Worm (Caenorhabditis elegans) whole organism, L1 larva: ENCODE measurements around the gene luc-7L3.

ENCODE experiments used
- C04F5.9 ChIP-seq: sonication (generic microtip); optimal IDR thresholded peaks from 2 replicates; lab custom pipeline; 2016; ENCODE audit warnings: missing genetic modification characterization, missing compliant biosample characterization
- C16A3.4 ChIP-seq: fragments of 150-350 bp; optimal IDR thresholded peaks from 2 replicates; lab custom pipeline; 2014; ENCODE audit warnings: missing biosample characterization, missing genetic modification characterization
- C34B4.2 ChIP-seq: sonication (generic microtip); optimal IDR thresholded peaks from 2 replicates; lab custom pipeline; 2017; ENCODE audit warnings: mild to moderate bottlenecking, missing genetic modification characterization, missing compliant biosample characterization
- F16B12.6 ChIP-seq: fragments of 150-350 bp; optimal IDR thresholded peaks from 2 replicates; lab custom pipeline; 2014; ENCODE audit warnings: missing biosample characterization, missing genetic modification characterization
- aha-1 ChIP-seq: fragments of 150-350 bp; optimal IDR thresholded peaks from 2 replicates; lab custom pipeline; 2014; ENCODE audit warnings: missing biosample characterization, missing genetic modification characterization
- alr-1 ChIP-seq: fragments of 200-800 bp; sonication (Bioruptor generic); optimal IDR thresholded peaks from 2 replicates; lab custom pipeline; 2018; ENCODE audit warnings: borderline replicate concordance, mild to moderate bottlenecking, missing genetic modification characterization, missing compliant biosample characterization
- ama-1 ChIP-seq: fragments of 150-350 bp; optimal IDR thresholded peaks from 2 replicates; lab custom pipeline; 2014
- blmp-1 ChIP-seq: fragments of 150-350 bp; optimal IDR thresholded peaks from 2 replicates; lab custom pipeline; 2014; ENCODE audit warnings: missing biosample characterization, missing genetic modification characterization
- ceh-82 ChIP-seq, 3 experiments: fragments of 150-350 bp in 1 of 3; sonication (generic microtip) in 2 of 3; optimal IDR thresholded peaks; 2 replicates each; lab custom pipeline; 2014 to 2017; ENCODE audit warnings: missing biosample characterization in 3 of 3, missing genetic modification characterization in 3 of 3
- ceh-90 ChIP-seq: sonication (generic microtip); optimal IDR thresholded peaks from 2 replicates; lab custom pipeline; 2016; ENCODE audit warnings: missing genetic modification characterization, missing compliant biosample characterization
- ces-1 ChIP-seq: fragments of 150-350 bp; optimal IDR thresholded peaks from 2 replicates; lab custom pipeline; 2014; ENCODE audit warnings: missing biosample characterization, missing genetic modification reagents, missing genetic modification characterization
- efl-3 ChIP-seq: fragments of 200-800 bp; sonication (Bioruptor generic); optimal IDR thresholded peaks from 2 replicates; lab custom pipeline; 2018; ENCODE audit warnings: mild to moderate bottlenecking, missing genetic modification characterization, missing compliant biosample characterization
- egl-27 ChIP-seq, 2 experiments: fragments of 150-350 bp in 1 of 2; sonication (generic microtip); optimal IDR thresholded peaks; 3 replicates each; lab custom pipeline; 2017 to 2018; ENCODE audit warnings: missing biosample characterization in 2 of 2, missing genetic modification characterization in 2 of 2, missing genetic modification reagents in 2 of 2
- elt-3 ChIP-seq, 6 experiments: fragments of 150-350 bp in 1 of 6; sonication (generic microtip); optimal IDR thresholded peaks; 2 replicates each; lab custom pipeline; 2017 to 2018; ENCODE audit warnings: missing biosample characterization in 6 of 6, missing genetic modification characterization in 6 of 6, inconsistent platforms in 1 of 6
- ets-5 ChIP-seq: fragments of 200-800 bp; sonication (Bioruptor generic); IDR thresholded peaks from 2 replicates; pipeline ENCODE4 v1.3.6; 2022; ENCODE audit warnings: missing genetic modification characterization, missing compliant biosample characterization
- fkh-10 ChIP-seq: sonication (generic microtip); optimal IDR thresholded peaks from 2 replicates; lab custom pipeline; 2017; ENCODE audit warnings: missing biosample characterization, missing genetic modification reagents, missing genetic modification characterization
- fos-1 ChIP-seq: fragments of 150-350 bp; optimal IDR thresholded peaks from 2 replicates; lab custom pipeline; 2014; ENCODE audit warnings: missing biosample characterization, missing genetic modification characterization
- grh-1 ChIP-seq: fragments of 200-800 bp; sonication (Bioruptor generic); IDR thresholded peaks from 2 replicates; pipeline ENCODE4 v1.3.6; 2022; ENCODE audit warnings: missing genetic modification reagents, missing genetic modification characterization, missing compliant biosample characterization
- hlh-17 ChIP-seq: fragments of 200-800 bp; sonication (Bioruptor generic); optimal IDR thresholded peaks from 2 replicates; lab custom pipeline; 2018; ENCODE audit warnings: missing genetic modification characterization, mild to moderate bottlenecking, missing compliant biosample characterization, moderate library complexity, borderline replicate concordance
- hpl-2 ChIP-seq: fragments of 150-350 bp; optimal IDR thresholded peaks from 2 replicates; lab custom pipeline; 2014; ENCODE audit warnings: missing biosample characterization, missing genetic modification reagents, missing genetic modification characterization
- irx-1 ChIP-seq: sonication (generic microtip); optimal IDR thresholded peaks from 2 replicates; lab custom pipeline; 2016; ENCODE audit warnings: missing genetic modification characterization, missing compliant biosample characterization
- isw-1 ChIP-seq: fragments of 200-800 bp; sonication (Bioruptor generic); IDR thresholded peaks from 2 replicates; pipeline ENCODE4 v1.3.6; 2022; ENCODE audit warnings: missing genetic modification characterization, missing compliant biosample characterization
- lin-14 ChIP-seq: fragments of 200-800 bp; sonication (Bioruptor generic); optimal IDR thresholded peaks from 2 replicates; lab custom pipeline; 2018; ENCODE audit warnings: mild to moderate bottlenecking, missing genetic modification characterization, moderate library complexity, missing compliant biosample characterization
- lin-15B ChIP-seq: fragments of 150-350 bp; sonication (generic microtip); optimal IDR thresholded peaks from 3 replicates; lab custom pipeline; 2014; ENCODE audit warnings: missing biosample characterization, missing genetic modification characterization
- lin-35 ChIP-seq, 2 experiments: fragments of 150-350 bp; optimal IDR thresholded peaks; 2 replicates each; lab custom pipeline; 2014; ENCODE audit warnings: missing biosample characterization in 2 of 2, missing genetic modification characterization in 2 of 2, missing genetic modification reagents in 2 of 2
- lin-39 ChIP-seq: fragments of 150-350 bp; optimal IDR thresholded peaks from 2 replicates; lab custom pipeline; 2014; ENCODE audit warnings: missing biosample characterization, missing genetic modification reagents, missing genetic modification characterization
- lir-3 ChIP-seq: sonication (generic microtip); optimal IDR thresholded peaks from 2 replicates; lab custom pipeline; 2016; ENCODE audit warnings: mild to moderate bottlenecking, missing genetic modification characterization, moderate library complexity, missing compliant biosample characterization; ENCODE audit not compliant: poor library complexity
- lsy-2 ChIP-seq, 2 experiments: fragments of 150-350 bp; optimal IDR thresholded peaks; 2 replicates each; lab custom pipeline; 2014; ENCODE audit warnings: missing biosample characterization in 2 of 2, missing genetic modification characterization in 2 of 2
- mef-2 ChIP-seq: fragments of 150-350 bp; optimal IDR thresholded peaks from 2 replicates; lab custom pipeline; 2014; ENCODE audit warnings: missing biosample characterization, missing genetic modification characterization
- nhr-19 ChIP-seq: fragments of 200-800 bp; sonication (Bioruptor generic); conservative IDR thresholded peaks from 2 replicates; pipeline ENCODE4 v1.3.6; 2022; ENCODE audit warnings: missing genetic modification characterization, missing compliant biosample characterization
- nhr-20 ChIP-seq: sonication (generic microtip); optimal IDR thresholded peaks from 2 replicates; lab custom pipeline; 2016; ENCODE audit warnings: mild to moderate bottlenecking, missing genetic modification characterization, missing compliant biosample characterization
- nhr-71 ChIP-seq: sonication (generic microtip); optimal IDR thresholded peaks from 2 replicates; lab custom pipeline; 2016; ENCODE audit warnings: mild to moderate bottlenecking, missing genetic modification characterization, moderate library complexity, missing compliant biosample characterization
- nhr-77 ChIP-seq: fragments of 150-350 bp; optimal IDR thresholded peaks from 2 replicates; lab custom pipeline; 2014; ENCODE audit warnings: missing biosample characterization, missing genetic modification characterization
- nhr-85 ChIP-seq: sonication (generic microtip); peaks from one replicate; lab custom pipeline; 2016; ENCODE audit warnings: missing genetic modification characterization, inconsistent platforms, missing compliant biosample characterization
- pax-3 ChIP-seq: fragments of 200-800 bp; sonication (Bioruptor generic); optimal IDR thresholded peaks from 2 replicates; lab custom pipeline; 2018; ENCODE audit warnings: mild to moderate bottlenecking, missing genetic modification characterization, moderate library complexity, missing compliant biosample characterization
- skn-1 ChIP-seq: fragments of 150-350 bp; optimal IDR thresholded peaks from 2 replicates; lab custom pipeline; 2014; ENCODE audit warnings: missing biosample characterization, missing genetic modification characterization
- snpc-4 ChIP-seq: fragments of 150-350 bp; optimal IDR thresholded peaks from 2 replicates; lab custom pipeline; 2014; ENCODE audit warnings: missing biosample characterization, missing genetic modification characterization
- snu-23 ChIP-seq: sonication (generic microtip); optimal IDR thresholded peaks from 2 replicates; lab custom pipeline; 2016; ENCODE audit warnings: missing genetic modification characterization, missing compliant biosample characterization
- sox-4 ChIP-seq: sonication (generic microtip); optimal IDR thresholded peaks from 2 replicates; lab custom pipeline; 2016; ENCODE audit warnings: missing genetic modification characterization, missing compliant biosample characterization
- sptf-1 ChIP-seq: fragments of 150-350 bp; optimal IDR thresholded peaks from 2 replicates; lab custom pipeline; 2014; ENCODE audit warnings: missing biosample characterization, missing genetic modification characterization
- sup-37 ChIP-seq: fragments of 200-800 bp; sonication (Bioruptor generic); optimal IDR thresholded peaks from 2 replicates; lab custom pipeline; 2018; ENCODE audit warnings: mild to moderate bottlenecking, missing genetic modification characterization, missing compliant biosample characterization
- swsn-7 ChIP-seq: sonication (generic microtip); optimal IDR thresholded peaks from 2 replicates; lab custom pipeline; 2016; ENCODE audit warnings: missing genetic modification characterization, missing compliant biosample characterization
- tbx-2 ChIP-seq: sonication (generic microtip); optimal IDR thresholded peaks from 2 replicates; lab custom pipeline; 2016; ENCODE audit warnings: missing genetic modification characterization, missing compliant biosample characterization
- unc-130 ChIP-seq: fragments of 150-350 bp; optimal IDR thresholded peaks from 2 replicates; lab custom pipeline; 2017; ENCODE audit warnings: missing biosample characterization, missing genetic modification characterization, inconsistent platforms
- unc-62 ChIP-seq: fragments of 150-350 bp; optimal IDR thresholded peaks from 2 replicates; lab custom pipeline; 2014; ENCODE audit warnings: missing biosample characterization, missing genetic modification reagents, missing genetic modification characterization
- vab-15 ChIP-seq: sonication (generic microtip); optimal IDR thresholded peaks from 2 replicates; lab custom pipeline; 2017; ENCODE audit warnings: missing genotype, mild to moderate bottlenecking, missing genetic modification characterization, missing compliant biosample characterization
- xbp-1 ChIP-seq: sonication (generic microtip); optimal IDR thresholded peaks from 2 replicates; lab custom pipeline; 2016; ENCODE audit warnings: missing genetic modification characterization, missing compliant biosample characterization
- zip-4 ChIP-seq: fragments of 200-800 bp; sonication (Bioruptor generic); optimal IDR thresholded peaks from 2 replicates; lab custom pipeline; 2018; ENCODE audit warnings: mild to moderate bottlenecking, missing genetic modification characterization, moderate library complexity, missing compliant biosample characterization
- ztf-4 ChIP-seq: fragments of 150-350 bp; optimal IDR thresholded peaks from 2 replicates; lab custom pipeline; 2014; ENCODE audit warnings: missing biosample characterization, missing genetic modification characterization

Gene luc-7L3

DNA sequence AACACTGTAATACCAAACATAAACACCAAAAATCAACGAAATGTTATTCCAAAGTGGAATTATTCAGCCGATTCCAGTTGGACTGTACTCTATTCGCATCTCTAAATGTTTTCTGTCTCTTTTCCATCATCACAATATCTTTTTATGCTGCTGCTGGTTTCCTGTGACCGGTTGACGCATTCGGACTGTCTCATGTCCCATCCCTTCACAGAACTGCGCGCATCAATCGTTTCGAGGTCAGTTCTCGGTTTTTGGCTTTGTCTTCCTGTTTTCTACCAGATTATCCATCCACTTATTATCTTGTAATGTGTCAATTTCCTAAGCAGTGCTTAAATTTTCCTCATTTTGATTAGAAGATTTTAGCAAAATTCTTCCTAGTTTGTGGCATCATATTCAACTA lies 37.8 kb downstream of the luc-7L3 start:
- TF ChIP-seq xbp-1 (tag; lab: Kevin White, UChicago) (no peak), snpc-4 (tag; lab: Kevin White, UChicago) (no peak), hlh-17 (GFP tag; lab: Kevin White, UChicago) (no peak), swsn-7 (tag; lab: Kevin White, UChicago) (no peak), unc-62 (GFP tag; lab: Kevin White, UChicago) (no peak), fos-1 (tag; lab: Kevin White, UChicago) (no peak), ama-1 (no peak), nhr-85 (peak; percentile 65), elt-3 (tag; optimal IDR thresholded peaks at IDR 0.05; lab: Kevin White, UChicago) (no peak), sox-4 (tag; lab: Kevin White, UChicago) (no peak), unc-130 (no peak), fkh-10 (GFP tag; lab: Kevin White, UChicago) (no peak), snu-23 (GFP tag; lab: Kevin White, UChicago) (peak; percentile 54), tbx-2 (tag; lab: Kevin White, UChicago) (no peak), nhr-20 (peak; percentile 24), lin-15B (tag; lab: Kevin White, UChicago) (no peak), lir-3 (tag; lab: Kevin White, UChicago) (no peak), lsy-2 (tag; optimal IDR thresholded peaks at IDR 0.05; lab: Kevin White, UChicago) (no peak), vab-15 (tag; lab: Kevin White, UChicago) (no peak), ces-1 (GFP tag; lab: Kevin White, UChicago) (no peak), C34B4.2 (no peak), lin-14 (GFP tag; lab: Kevin White, UChicago) (peak; percentile 50), aha-1 (tag; lab: Kevin White, UChicago) (no peak), lin-35 (GFP tag; optimal IDR thresholded peaks at IDR 0.05; lab: Kevin White, UChicago) (peak in 1 of 2 experiments; percentile 16), nhr-19 (no peak), egl-27 (tag; optimal IDR thresholded peaks at IDR 0.05; lab: Kevin White, UChicago) (no peak), C04F5.9 (tag; lab: Kevin White, UChicago) (no peak), F16B12.6 (no peak), efl-3 (GFP tag; lab: Kevin White, UChicago) (no peak), mef-2 (tag; lab: Kevin White, UChicago) (no peak), sptf-1 (tag; lab: Kevin White, UChicago) (no peak), nhr-71 (tag; lab: Kevin White, UChicago) (peak; percentile 3), sup-37 (GFP tag; lab: Kevin White, UChicago) (no peak), isw-1 (GFP tag; lab: Robert Waterston, UW) (no peak), grh-1 (GFP tag; lab: Robert Waterston, UW) (no peak), ceh-82 (tag; optimal IDR thresholded peaks at IDR 0.05; lab: Kevin White, UChicago) (no peak), blmp-1 (tag; lab: Kevin White, UChicago) (peak; percentile 59), hpl-2 (GFP tag; lab: Kevin White, UChicago) (no peak), ets-5 (GFP tag; lab: Robert Waterston, UW) (no peak), nhr-77 (tag; lab: Kevin White, UChicago) (no peak), skn-1 (tag; lab: Kevin White, UChicago) (no peak), lin-39 (no peak), C16A3.4 (tag; lab: Kevin White, UChicago) (no peak), irx-1 (tag; lab: Kevin White, UChicago) (no peak), zip-4 (no peak), ceh-90 (no peak), pax-3 (tag; lab: Kevin White, UChicago) (no peak), alr-1 (tag; lab: Kevin White, UChicago) (no peak), ztf-4 (no peak)
